Fruit fly (Drosophila melanogaster) whole organism, pupa: ENCODE measurements around the gene rngo.

Source experiments
- CG10348 ChIP-seq: fragments of 200-800 bp; sonication (Bioruptor generic); IDR thresholded peaks from 2 replicates; pipeline ENCODE4 v1.3.6; 2022; ENCODE audit warnings: missing biosample characterization, missing genetic modification characterization
- CG12605 ChIP-seq: fragments of 200-800 bp; sonication (Bioruptor generic); IDR thresholded peaks from 2 replicates; pipeline ENCODE4 v1.3.6; 2022; ENCODE audit warnings: missing biosample characterization, missing genetic modification characterization
- CG13204 ChIP-seq: fragments of 200-800 bp; sonication (Bioruptor generic); optimal IDR thresholded peaks from 2 replicates; lab custom pipeline; 2018; ENCODE audit warnings: missing biosample characterization, mild to moderate bottlenecking, missing genetic modification characterization, moderate library complexity
- CG14655 ChIP-seq: fragments of 200-800 bp; sonication (Bioruptor generic); optimal IDR thresholded peaks from 3 replicates; lab custom pipeline; 2017; ENCODE audit warnings: mild to moderate bottlenecking, missing biosample characterization, missing genetic modification reagents, missing genetic modification characterization
- CG15710 ChIP-seq: fragments of 200-800 bp; sonication (Bioruptor generic); optimal IDR thresholded peaks from 2 replicates; lab custom pipeline; 2018; ENCODE audit warnings: missing biosample characterization, mild to moderate bottlenecking, missing genetic modification characterization, moderate library complexity
- CG17806 ChIP-seq: fragments of 200-800 bp; sonication (Bioruptor generic); optimal IDR thresholded peaks from 2 replicates; lab custom pipeline; 2018; ENCODE audit warnings: missing biosample characterization, mild to moderate bottlenecking, missing genetic modification characterization, moderate library complexity
- CG32121 ChIP-seq: fragments of 200-800 bp; sonication (Bioruptor generic); IDR thresholded peaks from 2 replicates; pipeline ENCODE4 v1.3.6; 2022; ENCODE audit warnings: missing biosample characterization, missing genetic modification characterization
- CG34367 ChIP-seq: fragments of 200-800 bp; sonication (Bioruptor generic); optimal IDR thresholded peaks from 2 replicates; lab custom pipeline; 2018; ENCODE audit warnings: missing biosample characterization, mild to moderate bottlenecking, missing genetic modification characterization
- CG4496 ChIP-seq: fragments of 200-800 bp; sonication (Bioruptor generic); IDR thresholded peaks from 3 replicates; pipeline ENCODE4 v1.3.6; 2022; ENCODE audit warnings: missing biosample characterization, missing genetic modification characterization
- CG8159 ChIP-seq: fragments of 200-800 bp; sonication (Bioruptor generic); optimal IDR thresholded peaks from 3 replicates; lab custom pipeline; 2018; ENCODE audit warnings: missing biosample characterization, mild to moderate bottlenecking, missing genetic modification characterization, moderate library complexity
- CG8301 ChIP-seq: fragments of 200-800 bp; sonication (Bioruptor generic); optimal IDR thresholded peaks from 2 replicates; lab custom pipeline; 2018; ENCODE audit warnings: missing biosample characterization, mild to moderate bottlenecking, missing genetic modification characterization
- CG9948 ChIP-seq: fragments of 200-800 bp; sonication (Bioruptor generic); optimal IDR thresholded peaks from 2 replicates; lab custom pipeline; 2018; ENCODE audit warnings: missing biosample characterization, mild to moderate bottlenecking, missing genetic modification characterization, moderate library complexity
- D1 ChIP-seq: fragments of 200-800 bp; sonication (Bioruptor generic); optimal IDR thresholded peaks from 2 replicates; lab custom pipeline; 2018; ENCODE audit warnings: missing biosample characterization, mild to moderate bottlenecking, missing genetic modification characterization, moderate library complexity
- EcR ChIP-seq: fragments of 200-800 bp; sonication (Bioruptor generic); optimal IDR thresholded peaks from 3 replicates; lab custom pipeline; 2019; ENCODE audit warnings: missing biosample characterization, missing genetic modification characterization, mild to moderate bottlenecking, moderate library complexity, missing genetic modification reagents
- Ets98B ChIP-seq: fragments of 200-800 bp; sonication (Bioruptor generic); IDR thresholded peaks from 2 replicates; pipeline ENCODE4 v1.3.6; 2022; ENCODE audit warnings: missing biosample characterization, missing genetic modification characterization
- Pif1A ChIP-seq: fragments of 200-800 bp; sonication (Bioruptor generic); optimal IDR thresholded peaks from 3 replicates; lab custom pipeline; 2016; ENCODE audit warnings: missing biosample characterization, missing genetic modification characterization
- Pif1B ChIP-seq: fragments of 200-800 bp; sonication (Bioruptor generic); optimal IDR thresholded peaks from 3 replicates; lab custom pipeline; 2016; ENCODE audit warnings: missing biosample characterization, missing genetic modification characterization
- Snoo ChIP-seq: fragments of 200-800 bp; sonication (Bioruptor generic); optimal IDR thresholded peaks from 3 replicates; lab custom pipeline; 2017; ENCODE audit warnings: missing biosample characterization, mild to moderate bottlenecking, missing genetic modification characterization, inconsistent platforms
- fd96Ca ChIP-seq: fragments of 200-800 bp; sonication (Bioruptor generic); IDR thresholded peaks from 3 replicates; pipeline ENCODE4 v1.3.6; 2022; ENCODE audit warnings: missing biosample characterization, missing genetic modification characterization
- gl ChIP-seq: fragments of 200-800 bp; sonication (Bioruptor generic); optimal IDR thresholded peaks from 2 replicates; lab custom pipeline; 2018; ENCODE audit warnings: missing biosample characterization, mild to moderate bottlenecking, missing genetic modification characterization
- rn ChIP-seq: fragments of 200-800 bp; sonication (Bioruptor generic); IDR thresholded peaks from 2 replicates; pipeline ENCODE4 v1.3.6; 2022; ENCODE audit warnings: missing biosample characterization, missing genetic modification characterization

rngo gene

dm6 chrX:16441245-16441644, at the start of gene rngo, which contains the start of gene Cdc50:
TSS of gene rngo (plus strand) at chrX:16441433.
TSS of gene Cdc50 (minus strand) at chrX:16441296.
- no peak for TF ChIP-seq CG14655 (GFP tag; lab: Kevin White, UChicago)
- TF ChIP-seq CG8159 = no peak
- TF ChIP-seq CG9948 (tag; lab: Kevin White, UChicago) = peak; percentile 2

- no peak for TF ChIP-seq Pif1A (GFP tag; lab: Kevin White, UChicago)
- TF ChIP-seq gl = no peak
- TF ChIP-seq CG34367 (tag; lab: Kevin White, UChicago) = peak; percentile 41
- TF ChIP-seq Ets98B = peak; percentile 88
- TF ChIP-seq CG15710 (tag; lab: Kevin White, UChicago) = no peak
- TF ChIP-seq CG32121 (GFP tag; lab: Robert Waterston, UW) = peak; percentile 85
- no peak for TF ChIP-seq CG13204
- TF ChIP-seq CG17806 (tag; lab: Kevin White, UChicago) = peak; percentile 51
- peak; percentile 82 for TF ChIP-seq CG12605 (GFP tag; lab: Robert Waterston, UW)
- peak; percentile 47 for TF ChIP-seq CG9948 (tag; lab: Kevin White, UChicago)
- TF ChIP-seq rn (GFP tag; lab: Robert Waterston, UW) = 0 out of 2 replicates have a peak, but pooled peaks have one; percentile 13
- TF ChIP-seq CG4496 (GFP tag; lab: Robert Waterston, UW) = peak; percentile 88
- TF ChIP-seq CG10348 = peak; percentile 42; the same call in 1 of the 2 replicates
- peak; percentile 44; the same call in 1 of the 3 replicates for TF ChIP-seq fd96Ca
- TF ChIP-seq CG8301 (tag; lab: Kevin White, UChicago) = no peak
- peak; percentile 65 for TF ChIP-seq CG8159
These were observed 37.3 kb upstream of the rngo start for dm6 chrX:16403811-16404420.

- TF ChIP-seq CG12605 (GFP tag; lab: Robert Waterston, UW) (no peak), EcR (no peak), CG8159 (no peak), Pif1A (GFP tag; lab: Kevin White, UChicago) (no peak), CG4496 (GFP tag; lab: Robert Waterston, UW) (no peak), rn (GFP tag; lab: Robert Waterston, UW) (no peak), gl (no peak), CG14655 (GFP tag; lab: Kevin White, UChicago) (no peak), Snoo (tag; lab: Kevin White, UChicago) (no peak), CG9948 (tag; lab: Kevin White, UChicago) (no peak), CG8301 (tag; lab: Kevin White, UChicago) (no peak), CG15710 (tag; lab: Kevin White, UChicago) (no peak), fd96Ca (no peak), D1 (tag; lab: Kevin White, UChicago) (no peak), CG34367 (tag; lab: Kevin White, UChicago) (no peak), Ets98B (no peak)
These were observed 36.4 kb upstream of the rngo start, which contains the start of gene CG9981 for dm6 chrX:16404803-16405202. TSS of gene CG9981 (minus strand) at chrX:16405122.

- no peak for TF ChIP-seq rn (GFP tag; lab: Robert Waterston, UW)
- TF ChIP-seq CG32121 (GFP tag; lab: Robert Waterston, UW) = no peak
- TF ChIP-seq CG14655 (GFP tag; lab: Kevin White, UChicago) = no peak
- no peak for TF ChIP-seq CG8159
- TF ChIP-seq Pif1B (GFP tag; lab: Kevin White, UChicago) = no peak
- no peak for TF ChIP-seq D1 (tag; lab: Kevin White, UChicago)
- TF ChIP-seq CG17806 (tag; lab: Kevin White, UChicago) = no peak
- no peak for TF ChIP-seq Ets98B
- TF ChIP-seq gl = no peak
- TF ChIP-seq CG12605 (GFP tag; lab: Robert Waterston, UW) = no peak
- no peak for TF ChIP-seq EcR
- no peak for TF ChIP-seq Pif1A (GFP tag; lab: Kevin White, UChicago)
- TF ChIP-seq CG13204 = no peak
These were observed 36.0 kb upstream of the rngo start, which contains the start of gene CG4301 for dm6 chrX:16405209-16405608. TSS of gene CG4301 (plus strand) at chrX:16405509.

- no peak for TF ChIP-seq CG34367 (tag; lab: Kevin White, UChicago)
These were observed 35.1 kb upstream of the rngo start for dm6 chrX:16406083-16406482.

dm6 chrX:16414451-16415368, 26.5 kb upstream of the rngo start, which contains the start of gene Traf-like:
TSS of gene Traf-like (plus strand) at chrX:16415046.
- TF ChIP-seq Pif1B (GFP tag; lab: Kevin White, UChicago) (peak; percentile 5), fd96Ca (no peak), EcR (peak; percentile 5)
- TF ChIP-seq, all 21 proteins: peak for 2
